Worm (Caenorhabditis elegans) whole organism, early embryonic: Measurements from ENCODE around the gene C08B6.2.

Experiments used
- B0310.2 ChIP-seq: sonication (generic microtip); optimal IDR thresholded peaks from 2 replicates; lab custom pipeline; 2016; ENCODE audit warnings: mild to moderate bottlenecking, missing genetic modification characterization, missing compliant biosample characterization
- ama-1 ChIP-seq: fragments of 150-350 bp; optimal IDR thresholded peaks from 2 replicates; lab custom pipeline; 2014
- ceh-13 ChIP-seq: fragments of 200-800 bp; sonication (Bioruptor generic); optimal IDR thresholded peaks from 2 replicates; lab custom pipeline; 2018; ENCODE audit warnings: mild to moderate bottlenecking, missing genetic modification characterization, missing compliant biosample characterization
- ceh-36 ChIP-seq: sonication (generic microtip); optimal IDR thresholded peaks from 2 replicates; lab custom pipeline; 2016; ENCODE audit warnings: missing genetic modification characterization, inconsistent platforms, missing compliant biosample characterization
- flt-1 ChIP-seq: fragments of 200-800 bp; sonication (Bioruptor generic); IDR thresholded peaks from 2 replicates; pipeline ENCODE4 v1.3.6; 2022; ENCODE audit warnings: missing genetic modification characterization, missing compliant biosample characterization
- tbx-37 ChIP-seq: fragments of 200-800 bp; sonication (Bioruptor generic); conservative IDR thresholded peaks from 2 replicates; pipeline ENCODE4 v1.3.6; 2022; ENCODE audit warnings: missing genetic modification reagents, missing genetic modification characterization, missing compliant biosample characterization

- TF ChIP-seq ceh-36 (tag; lab: Kevin White, UChicago) = no peak
- TF ChIP-seq ama-1 (lab: Kevin White, UChicago) = no peak
- no peak for TF ChIP-seq tbx-37 (GFP tag; lab: Robert Waterston, UW)
- TF ChIP-seq flt-1 (GFP tag; lab: Robert Waterston, UW) = no peak
- TF ChIP-seq ceh-13 = no peak
- TF ChIP-seq B0310.2 (tag; lab: Kevin White, UChicago) = no peak
These were observed 30.1 kb upstream of the C08B6.2 start, which contains the start of gene F57A8.7 for ce11 chrV:10075441-10075840.
